Worm (Caenorhabditis elegans) whole organism, early embryonic: ENCODE data around the gene Y40C5A.4.

Experiments used
- F13C5.2 ChIP-seq: sonication (generic microtip); optimal IDR thresholded peaks from 2 replicates; lab custom pipeline; 2017; ENCODE audit warnings: mild to moderate bottlenecking, missing genetic modification characterization, inconsistent platforms, missing compliant biosample characterization
- ama-1 ChIP-seq: fragments of 150-350 bp; optimal IDR thresholded peaks from 2 replicates; lab custom pipeline; 2014
- ceh-36 ChIP-seq: sonication (generic microtip); optimal IDR thresholded peaks from 2 replicates; lab custom pipeline; 2016; ENCODE audit warnings: missing genetic modification characterization, inconsistent platforms, missing compliant biosample characterization
- hnd-1 ChIP-seq: sonication (generic microtip); optimal IDR thresholded peaks from 2 replicates; lab custom pipeline; 2016; ENCODE audit warnings: missing genetic modification characterization, missing compliant biosample characterization

ce11 chrIV:7404934-7405632 is 40.2 kb upstream of the Y40C5A.4 start, which contains the start of the genes C48A7.16 and egl-19:
- TF ChIP-seq hnd-1 (tag; lab: Kevin White, UChicago): no peak
- no peak for TF ChIP-seq ama-1 (lab: Kevin White, UChicago)
- no peak for TF ChIP-seq ceh-36 (tag; lab: Kevin White, UChicago)
- no peak for TF ChIP-seq F13C5.2 (tag; lab: Kevin White, UChicago)
